Worm (Caenorhabditis elegans) whole organism, midembryonic: ENCODE measurements around the gene T11F9.10.

Source experiments
- T22C8.4 ChIP-seq: fragments of 200-800 bp; sonication (Bioruptor generic); IDR thresholded peaks from 2 replicates; pipeline ENCODE4 v1.3.6; 2022; ENCODE audit warnings: missing genetic modification characterization, missing compliant biosample characterization
- cog-1 ChIP-seq: sonication (generic microtip); optimal IDR thresholded peaks from 2 replicates; lab custom pipeline; 2016; ENCODE audit warnings: missing genetic modification characterization, missing compliant biosample characterization
- flt-1 ChIP-seq: fragments of 200-800 bp; sonication (Bioruptor generic); IDR thresholded peaks from 2 replicates; pipeline ENCODE4 v1.3.6; 2022; ENCODE audit warnings: missing genetic modification characterization, missing compliant biosample characterization
- klf-2 ChIP-seq: fragments of 200-800 bp; sonication (Bioruptor generic); conservative IDR thresholded peaks from 2 replicates; pipeline ENCODE4 v1.3.6; 2022; ENCODE audit warnings: missing genetic modification reagents, missing genetic modification characterization, missing compliant biosample characterization
- ref-1 ChIP-seq: fragments of 200-800 bp; sonication (Bioruptor generic); conservative IDR thresholded peaks from 2 replicates; pipeline ENCODE4 v1.3.6; 2022; ENCODE audit warnings: missing genetic modification reagents, missing genetic modification characterization, missing compliant biosample characterization
- tab-1 ChIP-seq: fragments of 200-800 bp; sonication (Bioruptor generic); IDR thresholded peaks from 2 replicates; pipeline ENCODE4 v1.3.6; 2022; ENCODE audit warnings: missing genetic modification characterization, missing compliant biosample characterization
- ztf-23 ChIP-seq: fragments of 200-800 bp; sonication (Bioruptor generic); IDR thresholded peaks from 2 replicates; pipeline ENCODE4 v1.3.6; 2022; ENCODE audit warnings: missing genetic modification reagents, missing genetic modification characterization, missing compliant biosample characterization

DNA sequence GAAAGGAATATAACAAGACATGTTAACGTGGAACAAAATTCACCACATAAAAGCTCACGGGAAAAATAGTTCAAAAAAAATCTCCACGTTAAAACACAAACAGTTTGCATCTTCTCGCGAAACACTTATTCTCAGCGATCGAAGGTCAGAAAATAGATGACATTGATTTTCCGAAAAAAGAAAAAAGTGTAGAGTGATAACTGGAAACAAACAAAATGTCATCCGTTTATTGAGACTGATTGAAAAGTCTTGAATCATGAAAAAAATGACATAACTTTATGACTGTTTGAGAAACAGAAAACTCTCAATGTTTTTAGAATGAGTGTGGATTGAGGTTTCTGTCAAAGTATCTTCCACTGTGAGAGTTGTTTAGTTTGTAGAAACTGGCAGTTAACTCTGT, 31.0 kb downstream of the T11F9.10 start, which contains the start of gene C55A6.4:
- no peak for TF ChIP-seq T22C8.4 (GFP tag; lab: Robert Waterston, UW)
- TF ChIP-seq flt-1: no peak
- no peak for TF ChIP-seq ref-1 (GFP tag; lab: Robert Waterston, UW)
- TF ChIP-seq ztf-23 (GFP tag; lab: Robert Waterston, UW): no peak
- no peak for TF ChIP-seq klf-2
- no peak for TF ChIP-seq tab-1
- TF ChIP-seq cog-1 (tag; lab: Kevin White, UChicago): no peak
